Worm (Caenorhabditis elegans): ENCODE measurements around the gene C42C1.12.

- TF ChIP-seq let-607 (tag; optimal IDR thresholded peaks at IDR 0.05) (peak; percentile 2 to 23), unc-130 (GFP tag; optimal IDR thresholded peaks at IDR 0.05) (no peak), rpc-1 (optimal IDR thresholded peaks at IDR 0.05) (no peak), rpc-1 (tag; optimal IDR thresholded peaks at IDR 0.05) (no peak), mes-4 (tag; optimal IDR thresholded peaks at IDR 0.05) (no peak), snpc-4 (GFP tag; optimal IDR thresholded peaks at IDR 0.05) (no peak), snpc-4 (tag; optimal IDR thresholded peaks at IDR 0.05) (no peak), dpl-1 (GFP tag; optimal IDR thresholded peaks at IDR 0.05) (no peak), lin-40 (tag; optimal IDR thresholded peaks at IDR 0.05) (no peak)
Observed at ce11 chrIV:12279340-12279739, 2.7 kb downstream of the C42C1.12 start, which contains the start of gene ltah-1.1.

All from whole organism, young adult.